Worm (Caenorhabditis elegans) whole organism, mixed stage, embryonic: Measurements from ENCODE around the gene M88.4.

Experiments
- bed-3 ChIP-seq: fragments of 200-800 bp; sonication (Bioruptor generic); optimal IDR thresholded peaks from 3 replicates; lab custom pipeline; 2018; ENCODE audit warnings: mild to moderate bottlenecking, missing genetic modification characterization, moderate library complexity, missing compliant biosample characterization
- ceh-39 ChIP-seq: fragments of 150-350 bp; optimal IDR thresholded peaks from 2 replicates; lab custom pipeline; 2014; ENCODE audit warnings: missing biosample characterization, missing genetic modification characterization
- ceh-43 ChIP-seq: fragments of 200-800 bp; sonication (Bioruptor generic); optimal IDR thresholded peaks from 2 replicates; lab custom pipeline; 2018; ENCODE audit warnings: mild to moderate bottlenecking, missing genetic modification characterization, moderate library complexity, missing compliant biosample characterization
- ceh-83 ChIP-seq: fragments of 200-800 bp; sonication (Bioruptor generic); optimal IDR thresholded peaks from 2 replicates; lab custom pipeline; 2018; ENCODE audit warnings: mild to moderate bottlenecking, missing genetic modification characterization, missing compliant biosample characterization
- ces-1 ChIP-seq: fragments of 150-350 bp; optimal IDR thresholded peaks from 2 replicates; lab custom pipeline; 2014; ENCODE audit warnings: missing biosample characterization, missing genetic modification reagents, missing genetic modification characterization
- cnd-1 ChIP-seq: fragments of 200-800 bp; sonication (Bioruptor generic); optimal IDR thresholded peaks from 2 replicates; lab custom pipeline; 2018; ENCODE audit warnings: mild to moderate bottlenecking, missing genetic modification characterization, missing compliant biosample characterization
- drap-1 ChIP-seq: fragments of 200-800 bp; sonication (Bioruptor generic); optimal IDR thresholded peaks from 3 replicates; lab custom pipeline; 2018; ENCODE audit warnings: mild to moderate bottlenecking, missing genetic modification characterization, missing compliant biosample characterization
- elt-1 ChIP-seq: sonication (generic microtip); optimal IDR thresholded peaks from 2 replicates; lab custom pipeline; 2017; ENCODE audit warnings: missing genetic modification characterization, mild to moderate bottlenecking, missing compliant biosample characterization, antibody characterized with exemption, moderate library complexity, borderline replicate concordance; ENCODE audit not compliant: insufficient read depth
- elt-3 ChIP-seq: fragments of 150-350 bp; optimal IDR thresholded peaks from 2 replicates; lab custom pipeline; 2014; ENCODE audit warnings: missing biosample characterization, missing genetic modification characterization
- flh-1 ChIP-seq: fragments of 200-800 bp; sonication (Bioruptor generic); optimal IDR thresholded peaks from 2 replicates; lab custom pipeline; 2018; ENCODE audit warnings: mild to moderate bottlenecking, missing genetic modification characterization, moderate library complexity, missing compliant biosample characterization
- ham-2 ChIP-seq: fragments of 200-800 bp; sonication (Bioruptor generic); optimal IDR thresholded peaks from 2 replicates; lab custom pipeline; 2018; ENCODE audit warnings: mild to moderate bottlenecking, missing genetic modification characterization, missing compliant biosample characterization
- hlh-1 ChIP-seq: fragments of 150-350 bp; optimal IDR thresholded peaks from 2 replicates; lab custom pipeline; 2014; ENCODE audit warnings: missing biosample characterization, missing genetic modification reagents, missing genetic modification characterization
- lin-13 ChIP-seq: fragments of 150-350 bp; optimal IDR thresholded peaks from 2 replicates; lab custom pipeline; 2014; ENCODE audit warnings: missing biosample characterization, missing genetic modification characterization
- lin-32 ChIP-seq: fragments of 200-800 bp; sonication (Bioruptor generic); optimal IDR thresholded peaks from 2 replicates; lab custom pipeline; 2018; ENCODE audit warnings: mild to moderate bottlenecking, missing genetic modification characterization, missing compliant biosample characterization
- lsy-2 ChIP-seq: fragments of 150-350 bp; optimal IDR thresholded peaks from 2 replicates; lab custom pipeline; 2014; ENCODE audit warnings: missing biosample characterization, missing genetic modification characterization
- mab-5 ChIP-seq: fragments of 150-350 bp; optimal IDR thresholded peaks from 2 replicates; lab custom pipeline; 2014; ENCODE audit warnings: missing biosample characterization, missing genetic modification characterization
- mep-1 ChIP-seq: fragments of 150-350 bp; optimal IDR thresholded peaks from 2 replicates; lab custom pipeline; 2017; ENCODE audit warnings: missing biosample characterization, missing genetic modification reagents, missing genetic modification characterization, inconsistent platforms
- nhr-12 ChIP-seq: fragments of 150-350 bp; optimal IDR thresholded peaks from 2 replicates; lab custom pipeline; 2014; ENCODE audit warnings: missing biosample characterization, missing genetic modification characterization
- nhr-237 ChIP-seq: fragments of 150-350 bp; optimal IDR thresholded peaks from 2 replicates; lab custom pipeline; 2014; ENCODE audit warnings: missing biosample characterization, missing genetic modification characterization
- nhr-76 ChIP-seq: sonication (generic microtip); optimal IDR thresholded peaks from 2 replicates; lab custom pipeline; 2017; ENCODE audit warnings: missing biosample characterization, missing genetic modification characterization
- pha-4 ChIP-seq: fragments of 150-350 bp; optimal IDR thresholded peaks from 2 replicates; lab custom pipeline; 2018; ENCODE audit warnings: missing biosample characterization, missing genetic modification reagents, missing genetic modification characterization
- sem-2 ChIP-seq: fragments of 200-800 bp; sonication (Bioruptor generic); optimal IDR thresholded peaks from 2 replicates; lab custom pipeline; 2018; ENCODE audit warnings: mild to moderate bottlenecking, missing genetic modification characterization, missing compliant biosample characterization
- snpc-4 ChIP-seq: fragments of 150-350 bp; optimal IDR thresholded peaks from 2 replicates; lab custom pipeline; 2014; ENCODE audit warnings: missing biosample characterization, missing genetic modification characterization
- tbx-8 ChIP-seq: fragments of 200-800 bp; sonication (Bioruptor generic); optimal IDR thresholded peaks from 2 replicates; lab custom pipeline; 2018; ENCODE audit warnings: mild to moderate bottlenecking, missing genetic modification characterization, moderate library complexity, missing compliant biosample characterization
- unc-120 ChIP-seq: sonication (generic microtip); optimal IDR thresholded peaks from 2 replicates; lab custom pipeline; 2017; ENCODE audit warnings: missing genetic modification characterization, missing compliant biosample characterization; ENCODE audit not compliant: poor library complexity, severe bottlenecking
- unc-39 ChIP-seq: fragments of 150-350 bp; optimal IDR thresholded peaks from 2 replicates; lab custom pipeline; 2014; ENCODE audit warnings: missing biosample characterization, missing genetic modification characterization

The M88.4 gene

DNA sequence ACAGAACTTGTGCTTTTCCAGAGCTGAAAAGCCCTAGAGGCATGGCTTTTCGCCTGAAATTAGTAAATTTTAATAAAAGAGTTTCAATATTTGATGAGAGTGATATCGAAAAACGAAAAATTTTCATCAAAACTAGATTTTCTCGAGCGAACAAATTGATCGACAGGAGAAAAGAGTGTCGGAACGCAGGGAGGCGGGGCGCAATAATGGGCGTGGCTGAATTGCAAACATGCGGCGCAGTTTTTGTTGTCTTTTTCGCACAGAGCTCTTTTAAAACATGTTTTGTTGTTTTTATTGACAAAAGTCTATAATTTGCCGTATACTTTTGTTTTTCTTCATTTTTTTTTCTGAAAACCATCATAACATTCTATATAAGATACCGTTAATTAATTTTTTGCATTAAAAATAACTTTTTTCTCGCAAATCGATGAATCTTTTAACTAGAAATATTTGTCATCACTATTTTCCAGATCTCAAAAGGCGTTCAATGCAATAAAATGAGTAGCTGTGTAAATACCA, 29.6 kb downstream of the M88.4 start, which contains the start of the genes sel-5 and wdr-48:
Gene sel-5, minus strand, starts transcription at position 53 of the 519 bp plus-strand sequence.
Gene wdr-48, plus strand, starts transcription at position 469 of the 519 bp plus-strand sequence.
- TF ChIP-seq lin-13 (tag; lab: Kevin White, UChicago) (peak; percentile 33), mep-1 (tag; lab: Kevin White, UChicago) (peak; percentile 39), ceh-43 (GFP tag; lab: Kevin White, UChicago) (no peak), unc-120 (peak; percentile 34), lsy-2 (tag; lab: Kevin White, UChicago) (peak; percentile 74), ces-1 (GFP tag; lab: Kevin White, UChicago) (peak; percentile 32), bed-3 (GFP tag; lab: Kevin White, UChicago) (no peak)

DNA sequence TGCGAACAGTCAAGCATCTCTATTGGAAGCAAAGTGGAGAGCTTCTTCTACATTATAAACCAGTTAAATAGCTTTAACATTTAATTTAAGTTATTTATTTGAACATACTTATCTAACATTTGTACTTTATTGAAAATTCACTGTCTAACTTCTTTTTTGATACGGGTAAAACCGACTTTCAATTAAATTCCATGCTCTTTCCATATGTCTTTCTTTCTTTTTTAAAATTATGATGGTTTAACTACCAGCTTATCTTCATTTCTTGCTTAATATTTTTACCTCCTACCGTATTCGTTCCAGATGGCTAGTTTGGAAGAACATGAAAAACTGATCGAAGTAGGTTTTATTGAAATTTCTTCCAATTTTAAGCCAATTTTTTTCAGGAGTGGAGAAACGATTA, 32.7 kb downstream of the M88.4 start, which contains the start of gene F35G12.12:
Gene F35G12.12, plus strand, starts transcription at position 301 of the 400 bp plus-strand sequence.
- TF ChIP-seq snpc-4 (no peak), nhr-237 (tag; lab: Kevin White, UChicago) (no peak), hlh-1 (tag; lab: Kevin White, UChicago) (no peak), mep-1 (tag; lab: Kevin White, UChicago) (no peak), lin-32 (GFP tag; lab: Kevin White, UChicago) (no peak), mab-5 (tag; lab: Kevin White, UChicago) (no peak), elt-3 (tag; lab: Kevin White, UChicago) (no peak), cnd-1 (tag; lab: Kevin White, UChicago) (no peak), tbx-8 (GFP tag; lab: Kevin White, UChicago) (no peak), elt-1 (tag; lab: Kevin White, UChicago) (no peak), lsy-2 (tag; lab: Kevin White, UChicago) (no peak), ces-1 (GFP tag; lab: Kevin White, UChicago) (no peak), bed-3 (GFP tag; lab: Kevin White, UChicago) (no peak), ceh-43 (GFP tag; lab: Kevin White, UChicago) (no peak), nhr-12 (tag; lab: Kevin White, UChicago) (no peak), ham-2 (GFP tag; lab: Kevin White, UChicago) (no peak), lin-13 (tag; lab: Kevin White, UChicago) (no peak), sem-2 (GFP tag; lab: Kevin White, UChicago) (no peak), ceh-39 (tag; lab: Kevin White, UChicago) (no peak)

DNA sequence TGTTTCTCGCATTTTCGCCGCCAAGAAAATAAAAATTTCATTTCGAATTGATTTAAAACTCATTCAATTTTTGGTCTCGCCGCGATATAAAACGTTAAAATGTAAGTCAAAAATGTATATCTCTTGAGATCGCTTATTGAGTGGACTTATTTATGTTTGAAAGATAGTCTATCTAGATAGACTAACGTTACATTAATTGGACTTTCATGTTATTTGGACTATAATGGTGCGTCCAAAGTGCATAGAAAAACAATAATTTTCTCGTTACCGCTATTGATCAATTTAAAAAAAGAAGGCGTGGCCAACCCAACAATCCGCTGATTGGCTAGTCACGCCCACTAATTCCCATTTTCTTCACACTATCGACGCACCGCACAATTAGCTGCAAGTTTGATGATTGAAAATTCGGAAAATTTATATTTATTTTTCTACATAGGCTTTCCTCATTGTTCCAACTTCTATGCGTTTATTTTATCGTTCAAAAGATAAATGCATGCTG, 35.3 kb downstream of the M88.4 start, which contains the start of gene F35G12.5:
Gene F35G12.5, plus strand, starts transcription at position 51 of the 499 bp plus-strand sequence.
- no peak for TF ChIP-seq tbx-8 (GFP tag; lab: Kevin White, UChicago)
- no peak for TF ChIP-seq drap-1 (GFP tag; lab: Kevin White, UChicago)
- TF ChIP-seq ces-1 (GFP tag; lab: Kevin White, UChicago): no peak
- TF ChIP-seq nhr-237 (tag; lab: Kevin White, UChicago): no peak
- TF ChIP-seq unc-120: no peak
- TF ChIP-seq bed-3 (GFP tag; lab: Kevin White, UChicago): no peak
- no peak for TF ChIP-seq nhr-12 (tag; lab: Kevin White, UChicago)
- TF ChIP-seq snpc-4: no peak

DNA sequence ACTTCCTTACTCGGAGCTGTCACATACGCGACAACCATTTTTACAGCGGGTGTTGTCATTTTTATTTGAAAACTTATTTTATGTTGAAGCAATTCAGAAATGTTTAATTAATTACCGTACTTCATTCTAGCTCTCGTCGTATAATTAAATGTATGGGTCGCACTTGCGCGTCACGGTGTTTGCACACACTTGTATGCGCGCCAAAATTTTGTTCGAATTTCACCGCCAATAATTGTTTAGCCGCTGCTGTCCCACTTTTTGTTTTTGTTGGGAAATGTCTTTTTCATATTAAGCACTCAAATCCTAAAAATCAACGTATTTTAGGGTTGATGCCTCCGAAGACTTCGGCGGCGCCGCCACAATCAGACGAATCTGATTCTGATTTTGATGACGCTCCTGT, 38.3 kb downstream of the M88.4 start, which contains the start of the genes F35G12.7 and smc-4:
Gene F35G12.7, minus strand, starts transcription at position 154 of the 400 bp plus-strand sequence.
Gene smc-4, plus strand, starts transcription at position 325 of the 400 bp plus-strand sequence.
- TF ChIP-seq ceh-43 (GFP tag; lab: Kevin White, UChicago) (peak; percentile 40), pha-4 (tag; lab: Kevin White, UChicago) (peak; percentile 48), ham-2 (GFP tag; lab: Kevin White, UChicago) (peak; percentile 28), nhr-12 (tag; lab: Kevin White, UChicago) (no peak), lsy-2 (tag; lab: Kevin White, UChicago) (peak; percentile 92), cnd-1 (tag; lab: Kevin White, UChicago) (no peak), lin-13 (tag; lab: Kevin White, UChicago) (peak; percentile 19), unc-120 (no peak), elt-3 (tag; lab: Kevin White, UChicago) (no peak), mep-1 (tag; lab: Kevin White, UChicago) (no peak), ces-1 (GFP tag; lab: Kevin White, UChicago) (peak; percentile 91)

DNA sequence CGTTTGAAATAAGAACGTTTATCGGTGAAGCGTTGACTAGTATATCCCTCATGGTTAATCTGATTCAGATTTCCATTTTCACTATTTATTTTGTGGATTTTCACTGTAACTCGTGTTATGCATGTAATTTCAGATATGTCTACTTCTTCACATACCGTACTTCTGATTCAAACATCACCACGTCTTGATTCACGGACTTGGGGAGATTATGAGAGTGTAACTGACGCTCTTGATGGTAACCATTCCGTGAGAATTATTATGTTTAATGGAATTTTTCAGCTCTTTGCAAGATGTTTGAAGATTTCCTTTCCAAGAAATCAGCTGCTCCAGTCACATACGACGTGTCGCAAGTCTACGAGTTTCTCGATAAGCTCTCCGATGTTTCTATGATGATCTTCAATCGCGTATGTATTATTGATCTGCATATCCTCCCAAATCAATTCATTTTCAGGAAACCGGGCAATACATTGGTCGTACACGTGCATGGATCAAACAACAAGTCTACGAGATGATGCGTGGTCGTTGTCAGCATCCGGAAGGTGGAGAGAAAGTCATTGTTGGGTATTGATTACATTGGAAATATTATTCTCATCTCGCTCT, 44.4 kb downstream of the M88.4 start, which contains the start of gene erh-2:
Gene erh-2, plus strand, starts transcription at position 134 of the 600 bp plus-strand sequence.
- TF ChIP-seq tbx-8 (GFP tag; lab: Kevin White, UChicago) (no peak), unc-39 (no peak), ceh-39 (tag; lab: Kevin White, UChicago) (no peak), ceh-43 (GFP tag; lab: Kevin White, UChicago) (no peak), nhr-76 (no peak), snpc-4 (no peak), pha-4 (tag; lab: Kevin White, UChicago) (no peak), nhr-237 (tag; lab: Kevin White, UChicago) (no peak), flh-1 (GFP tag; lab: Kevin White, UChicago) (no peak), ceh-83 (GFP tag; lab: Kevin White, UChicago) (no peak)
